6 worm cellular contexts compared by ENCODE assay signal in genomic region chrV:14094953-14095352, ce11.
TF ChIP-seq lines count a peak whose summit lies in the region.

No protein-coding gene starts in this region.

TF ChIP-seq in whole organism, L1 larva, 84 proteins besides CTCF, POLR2A, EP300 and RAD21 (continues in another document):
- TF ChIP-seq hlh-17 (GFP tag; optimal IDR thresholded peaks at IDR 0.05; lab: Kevin White, UChicago; ENCODE audit: borderline replicate concordance) (no peak), sup-37 (GFP tag; optimal IDR thresholded peaks at IDR 0.05; lab: Kevin White, UChicago) (no peak), grh-1 (GFP tag; IDR thresholded peaks at IDR 0.05; lab: Robert Waterston, UW) (peak; percentile 68), lin-15B (tag; optimal IDR thresholded peaks at IDR 0.05; lab: Kevin White, UChicago) (no peak), nhr-71 (tag; optimal IDR thresholded peaks at IDR 0.05; lab: Kevin White, UChicago) (peak; percentile 66), ceh-82 (tag; optimal IDR thresholded peaks at IDR 0.05; lab: Kevin White, UChicago) (no peak), nhr-20 (tag; optimal IDR thresholded peaks at IDR 0.05; lab: Kevin White, UChicago) (peak; percentile 77), zip-4 (GFP tag; optimal IDR thresholded peaks at IDR 0.05; lab: Kevin White, UChicago) (no peak), elt-2 (tag; optimal IDR thresholded peaks at IDR 0.05; lab: Kevin White, UChicago) (no peak), tlp-1 (tag; optimal IDR thresholded peaks at IDR 0.05; lab: Kevin White, UChicago) (no peak), unc-130 (tag; optimal IDR thresholded peaks at IDR 0.05; lab: Kevin White, UChicago) (no peak), snu-23 (GFP tag; optimal IDR thresholded peaks at IDR 0.05; lab: Kevin White, UChicago) (peak; percentile 60), unc-86 (tag; optimal IDR thresholded peaks at IDR 0.05; lab: Kevin White, UChicago) (no peak), alr-1 (tag; optimal IDR thresholded peaks at IDR 0.05; lab: Kevin White, UChicago; ENCODE audit: borderline replicate concordance) (no peak), blmp-1 (tag; optimal IDR thresholded peaks at IDR 0.05; lab: Kevin White, UChicago) (peak; percentile 65)

TF ChIP-seq in whole organism, L2 larva, 48 proteins besides CTCF, POLR2A, EP300 and RAD21 (continues in another document):
- TF ChIP-seq nhr-10 (tag; optimal IDR thresholded peaks at IDR 0.05; lab: Kevin White, UChicago) (no peak), skn-1 (tag; optimal IDR thresholded peaks at IDR 0.05; lab: Kevin White, UChicago) (no peak), ztf-11 (tag; optimal IDR thresholded peaks at IDR 0.05; lab: Kevin White, UChicago) (no peak), nhr-23 (tag; optimal IDR thresholded peaks at IDR 0.05; lab: Kevin White, UChicago) (no peak), sma-3 (GFP tag; optimal IDR thresholded peaks at IDR 0.05; lab: Kevin White, UChicago) (peak; percentile 57), elt-3 (tag; optimal IDR thresholded peaks at IDR 0.05; lab: Kevin White, UChicago) (no peak), mab-5 (tag; optimal IDR thresholded peaks at IDR 0.05; lab: Kevin White, UChicago) (peak; percentile 24), nhr-6 (tag; optimal IDR thresholded peaks at IDR 0.05; lab: Kevin White, UChicago) (no peak), nhr-12 (tag; optimal IDR thresholded peaks at IDR 0.05; lab: Kevin White, UChicago) (no peak), sem-4 (tag; optimal IDR thresholded peaks at IDR 0.05; lab: Kevin White, UChicago) (no peak), nhr-21 (tag; optimal IDR thresholded peaks at IDR 0.05; lab: Kevin White, UChicago) (peak; percentile 72), egl-27 (tag; optimal IDR thresholded peaks at IDR 0.05; lab: Kevin White, UChicago) (no peak), C34F6.9 (tag; optimal IDR thresholded peaks at IDR 0.05; lab: Kevin White, UChicago) (no peak), gmeb-1 (tag; optimal IDR thresholded peaks at IDR 0.05; lab: Kevin White, UChicago) (no peak), lin-13 (GFP tag; optimal IDR thresholded peaks at IDR 0.05; lab: Kevin White, UChicago) (no peak), ZK546.5 (tag; optimal IDR thresholded peaks at IDR 0.05; lab: Kevin White, UChicago) (no peak), peb-1 (tag; optimal IDR thresholded peaks at IDR 0.05; lab: Kevin White, UChicago) (no peak)

TF ChIP-seq in whole organism, L3 larva, 47 proteins besides CTCF, POLR2A, EP300 and RAD21:
- no peak for TF ChIP-seq unc-39 (tag; optimal IDR thresholded peaks at IDR 0.05; lab: Kevin White, UChicago)
- TF ChIP-seq nhr-43 (tag; optimal IDR thresholded peaks at IDR 0.05; lab: Kevin White, UChicago; ENCODE audit: poor library complexity, severe bottlenecking), result peak; percentile 32
- peak; percentile 56 for TF ChIP-seq nhr-25 (tag; optimal IDR thresholded peaks at IDR 0.05; lab: Kevin White, UChicago)
- TF ChIP-seq lin-39 (tag; optimal IDR thresholded peaks at IDR 0.05; lab: Kevin White, UChicago), result no peak
- peak; percentile 78 for TF ChIP-seq nhr-23 (tag; optimal IDR thresholded peaks at IDR 0.05; lab: Kevin White, UChicago)
- no peak for TF ChIP-seq fkh-2 (tag; optimal IDR thresholded peaks at IDR 0.05; lab: Kevin White, UChicago)

TF ChIP-seq in whole organism, L4 larva, 104 proteins besides CTCF, POLR2A, EP300 and RAD21 (continues in another document):
- no peak for TF ChIP-seq nhr-76 (tag; optimal IDR thresholded peaks at IDR 0.05; lab: Kevin White, UChicago)
- TF ChIP-seq vab-7 (GFP tag; IDR thresholded peaks at IDR 0.05; lab: Robert Waterston, UW), result no peak
- TF ChIP-seq ctbp-1 (GFP tag; IDR thresholded peaks at IDR 0.05; lab: Robert Waterston, UW), result no peak
- TF ChIP-seq mxl-3 (GFP tag; optimal IDR thresholded peaks at IDR 0.05; lab: Kevin White, UChicago), result peak; percentile 72
- TF ChIP-seq F49E8.2 (tag; optimal IDR thresholded peaks at IDR 0.05; lab: Kevin White, UChicago; ENCODE audit: borderline replicate concordance), result no peak
- no peak for TF ChIP-seq F37D6.2 (tag; optimal IDR thresholded peaks at IDR 0.05; lab: Kevin White, UChicago)
- TF ChIP-seq nhr-102 (tag; optimal IDR thresholded peaks at IDR 0.05; lab: Kevin White, UChicago), result no peak
- TF ChIP-seq lin-1 (GFP tag; IDR thresholded peaks at IDR 0.05; lab: Robert Waterston, UW), result no peak
- TF ChIP-seq dmd-9 (GFP tag; IDR thresholded peaks at IDR 0.05; lab: Robert Waterston, UW), result no peak
- TF ChIP-seq nhr-10 (tag; optimal IDR thresholded peaks at IDR 0.05; lab: Kevin White, UChicago), result no peak
- no peak for TF ChIP-seq nhr-6 (tag; optimal IDR thresholded peaks at IDR 0.05; lab: Kevin White, UChicago)
- TF ChIP-seq mxl-2 (GFP tag; conservative IDR thresholded peaks at IDR 0.05; lab: Robert Waterston, UW), result no peak
- TF ChIP-seq arid-1 (GFP tag; conservative IDR thresholded peaks at IDR 0.05; lab: Robert Waterston, UW), result no peak
- TF ChIP-seq cey-2 (tag; optimal IDR thresholded peaks at IDR 0.05; lab: Kevin White, UChicago; ENCODE audit: borderline replicate concordance, insufficient read depth), result no peak
- peak; percentile 60 for TF ChIP-seq hlh-30 (tag; optimal IDR thresholded peaks at IDR 0.05; lab: Kevin White, UChicago; ENCODE audit: insufficient read depth)
- no peak for TF ChIP-seq mep-1 (tag; optimal IDR thresholded peaks at IDR 0.05; lab: Kevin White, UChicago)
- TF ChIP-seq dmd-6 (GFP tag; IDR thresholded peaks at IDR 0.05; lab: Robert Waterston, UW), result no peak
- no peak for TF ChIP-seq T26A8.4 (GFP tag; IDR thresholded peaks at IDR 0.05; lab: Robert Waterston, UW)
- no peak for TF ChIP-seq dmd-8 (GFP tag; IDR thresholded peaks at IDR 0.05; lab: Robert Waterston, UW)
- TF ChIP-seq zfp-2 (tag; optimal IDR thresholded peaks at IDR 0.05; lab: Kevin White, UChicago), result no peak

TF ChIP-seq in whole organism, late embryonic, 69 proteins besides CTCF, POLR2A, EP300 and RAD21:
- peak; percentile 9 for TF ChIP-seq unc-55 (GFP tag; optimal IDR thresholded peaks at IDR 0.05; lab: Kevin White, UChicago)
- TF ChIP-seq tbx-2 (tag; optimal IDR thresholded peaks at IDR 0.05; lab: Kevin White, UChicago), result no peak
- TF ChIP-seq hlh-13 (GFP tag; optimal IDR thresholded peaks at IDR 0.05; lab: Kevin White, UChicago), result no peak
- TF ChIP-seq syd-9 (tag; optimal IDR thresholded peaks at IDR 0.05; lab: Kevin White, UChicago), result no peak
TF ChIP-seq in whole organism, late embryonic: peak in this region for 1.

TF ChIP-seq in whole organism, mixed stage, embryonic, 35 proteins besides CTCF, POLR2A, EP300 and RAD21:
- TF ChIP-seq unc-120 (tag; optimal IDR thresholded peaks at IDR 0.05; lab: Kevin White, UChicago; ENCODE audit: poor library complexity, severe bottlenecking) (no peak), ceh-83 (GFP tag; optimal IDR thresholded peaks at IDR 0.05; lab: Kevin White, UChicago) (no peak), elt-1 (tag; optimal IDR thresholded peaks at IDR 0.05; lab: Kevin White, UChicago; ENCODE audit: borderline replicate concordance, insufficient read depth) (no peak), unc-62 (GFP tag; optimal IDR thresholded peaks at IDR 0.05; lab: Kevin White, UChicago) (peak; percentile 26), flh-1 (GFP tag; optimal IDR thresholded peaks at IDR 0.05; lab: Kevin White, UChicago) (no peak)

Comparison
In these comparisons a context has a peak if more than half of its experiments do, and no peak if none do; other contexts are left out.
1. Of the 29 proteins assayed by ChIP-seq in both whole organism, L4 larva and whole organism, L1 larva: peak only in whole organism, L4 larva: aha-1 and nhr-28; only in whole organism, L1 larva: mep-1; in both: none; in neither: 23; mixed calls (peak in some experiments, not most) for 3.